Worm (Caenorhabditis elegans) whole organism, late embryonic: ENCODE measurements around the gene C45B11.2.

Experiments
- K09A11.1 ChIP-seq: sonication (generic microtip); optimal IDR thresholded peaks from 2 replicates; lab custom pipeline; 2017; ENCODE audit warnings: antibody characterized with exemption, mild to moderate bottlenecking, missing genetic modification characterization, missing compliant biosample characterization; ENCODE audit not compliant: insufficient read depth
- ceh-22 ChIP-seq: sonication (generic microtip); optimal IDR thresholded peaks from 2 replicates; lab custom pipeline; 2017; ENCODE audit warnings: missing biosample characterization, missing genetic modification characterization
- ceh-34 ChIP-seq: sonication (generic microtip); optimal IDR thresholded peaks from 2 replicates; lab custom pipeline; 2016; ENCODE audit warnings: mild to moderate bottlenecking, missing genetic modification characterization, missing compliant biosample characterization
- ceh-45 ChIP-seq: fragments of 200-800 bp; sonication (Bioruptor generic); IDR thresholded peaks from 2 replicates; pipeline ENCODE4 v1.3.6; 2022; ENCODE audit warnings: missing genetic modification reagents, missing genetic modification characterization, missing compliant biosample characterization
- che-1 ChIP-seq: sonication (generic microtip); optimal IDR thresholded peaks from 2 replicates; lab custom pipeline; 2016; ENCODE audit warnings: mild to moderate bottlenecking, missing genetic modification characterization, missing compliant biosample characterization
- dmd-4 ChIP-seq: sonication (generic microtip); optimal IDR thresholded peaks from 2 replicates; lab custom pipeline; 2016; ENCODE audit warnings: borderline replicate concordance, missing genetic modification characterization, missing compliant biosample characterization
- elt-4 ChIP-seq: sonication (generic microtip); optimal IDR thresholded peaks from 2 replicates; lab custom pipeline; 2016; ENCODE audit warnings: missing genetic modification characterization, missing compliant biosample characterization
- ets-4 ChIP-seq: sonication (generic microtip); optimal IDR thresholded peaks from 2 replicates; lab custom pipeline; 2016; ENCODE audit warnings: missing genetic modification characterization, missing compliant biosample characterization
- fax-1 ChIP-seq: sonication (generic microtip); optimal IDR thresholded peaks from 2 replicates; lab custom pipeline; 2016; ENCODE audit warnings: missing genotype, missing genetic modification characterization, missing compliant biosample characterization
- fkh-10 ChIP-seq: fragments of 150-350 bp; optimal IDR thresholded peaks from 2 replicates; lab custom pipeline; 2014; ENCODE audit warnings: missing biosample characterization, missing genetic modification reagents, missing genetic modification characterization
- fkh-6 ChIP-seq: sonication (generic microtip); optimal IDR thresholded peaks from 2 replicates; lab custom pipeline; 2016; ENCODE audit warnings: missing genetic modification characterization, missing compliant biosample characterization
- hlh-30 ChIP-seq: sonication (generic microtip); optimal IDR thresholded peaks from 2 replicates; lab custom pipeline; 2017; ENCODE audit warnings: antibody characterized with exemption, missing genetic modification characterization, missing compliant biosample characterization; ENCODE audit not compliant: insufficient read depth
- lim-6 ChIP-seq: sonication (generic microtip); optimal IDR thresholded peaks from 2 replicates; lab custom pipeline; 2016; ENCODE audit warnings: missing genetic modification characterization, missing compliant biosample characterization
- madf-2 ChIP-seq: sonication (generic microtip); optimal IDR thresholded peaks from 2 replicates; lab custom pipeline; 2017; ENCODE audit warnings: missing genetic modification characterization, missing compliant biosample characterization
- mec-3 ChIP-seq: sonication (generic microtip); optimal IDR thresholded peaks from 2 replicates; lab custom pipeline; 2016; ENCODE audit warnings: borderline replicate concordance, missing genetic modification characterization, missing compliant biosample characterization
- nfya-1 ChIP-seq: sonication (generic microtip); optimal IDR thresholded peaks from 2 replicates; lab custom pipeline; 2017; ENCODE audit warnings: missing genetic modification characterization, mild to moderate bottlenecking, missing compliant biosample characterization, antibody characterized with exemption, moderate library complexity
- nhr-232 ChIP-seq: sonication (generic microtip); optimal IDR thresholded peaks from 2 replicates; lab custom pipeline; 2016; ENCODE audit warnings: missing genetic modification characterization, missing compliant biosample characterization
- odd-2 ChIP-seq: sonication (generic microtip); optimal IDR thresholded peaks from 2 replicates; lab custom pipeline; 2017; ENCODE audit warnings: antibody characterized with exemption, mild to moderate bottlenecking, missing genetic modification characterization, missing compliant biosample characterization
- pag-3 ChIP-seq: sonication (generic microtip); optimal IDR thresholded peaks from 2 replicates; lab custom pipeline; 2016; ENCODE audit warnings: missing compliant biosample characterization, missing genetic modification characterization, borderline replicate concordance
- pat-9 ChIP-seq: fragments of 200-800 bp; sonication (Bioruptor generic); optimal IDR thresholded peaks from 2 replicates; lab custom pipeline; 2018; ENCODE audit warnings: mild to moderate bottlenecking, missing genetic modification characterization, moderate library complexity, missing compliant biosample characterization
- pha-2 ChIP-seq: sonication (generic microtip); optimal IDR thresholded peaks from 2 replicates; lab custom pipeline; 2017; ENCODE audit warnings: mild to moderate bottlenecking, missing genetic modification characterization, missing compliant biosample characterization
- pha-4 ChIP-seq: fragments of 150-350 bp; optimal IDR thresholded peaks from 2 replicates; lab custom pipeline; 2018; ENCODE audit warnings: missing biosample characterization, missing genetic modification reagents, missing genetic modification characterization
- pros-1 ChIP-seq: fragments of 150-350 bp; optimal IDR thresholded peaks from 2 replicates; lab custom pipeline; 2014; ENCODE audit warnings: missing biosample characterization, missing genetic modification reagents, missing genetic modification characterization
- sox-4 ChIP-seq: sonication (generic microtip); optimal IDR thresholded peaks from 2 replicates; lab custom pipeline; 2017; ENCODE audit warnings: mild to moderate bottlenecking, missing genetic modification characterization, inconsistent platforms, missing compliant biosample characterization
- tbx-7 ChIP-seq: sonication (generic microtip); optimal IDR thresholded peaks from 2 replicates; lab custom pipeline; 2016; ENCODE audit warnings: missing genotype, missing genetic modification characterization, missing compliant biosample characterization
- ttx-3 ChIP-seq: sonication (generic microtip); optimal IDR thresholded peaks from 2 replicates; lab custom pipeline; 2016; ENCODE audit warnings: missing genetic modification reagents, missing genetic modification characterization, missing compliant biosample characterization
- unc-3 ChIP-seq, 2 experiments: fragments of 200-800 bp in 1 of 2; sonication (Bioruptor generic) in 1 of 2; sonication (generic microtip) in 1 of 2; conservative IDR thresholded peaks in 1 of 2; optimal IDR thresholded peaks in 1 of 2; 2 replicates each; pipeline versions ENCODE4 v1.3.6 to Lab custom; 2016 to 2022; ENCODE audit warnings: missing compliant biosample characterization in 2 of 2, missing genetic modification characterization in 2 of 2, missing genetic modification reagents in 1 of 2
- unc-55 ChIP-seq: sonication (generic microtip); optimal IDR thresholded peaks from 2 replicates; lab custom pipeline; 2017; ENCODE audit warnings: missing biosample characterization, missing genetic modification reagents, missing genetic modification characterization
- unc-86 ChIP-seq: sonication (generic microtip); optimal IDR thresholded peaks from 2 replicates; lab custom pipeline; 2016; ENCODE audit warnings: missing genetic modification characterization, missing compliant biosample characterization
- zip-5 ChIP-seq: sonication (generic microtip); optimal IDR thresholded peaks from 2 replicates; lab custom pipeline; 2016; ENCODE audit warnings: missing genetic modification characterization, missing compliant biosample characterization
- ztf-16 ChIP-seq: sonication (generic microtip); optimal IDR thresholded peaks from 2 replicates; lab custom pipeline; 2017; ENCODE audit warnings: missing genetic modification characterization, missing compliant biosample characterization

Gene C45B11.2

ce11 chrV:11041499-11041898, 1.0 kb upstream of the C45B11.2 start, which contains the start of gene C45B11.5:
C45B11.5 (plus strand) TSS chrV:11041799.
- no peak for TF ChIP-seq zip-5 (tag; lab: Kevin White, UChicago)

- TF ChIP-seq ztf-16 (no peak), ceh-22 (no peak), pha-2 (tag; lab: Kevin White, UChicago) (no peak), che-1 (tag; lab: Kevin White, UChicago) (no peak), odd-2 (tag; lab: Kevin White, UChicago) (no peak), ceh-45 (GFP tag; lab: Robert Waterston, UW) (no peak)
These were observed 1.3 kb downstream of the C45B11.2 start, which contains the start of gene C45B11.6 for ce11 chrV:11043767-11044166. C45B11.6 (plus strand) TSS chrV:11044067.

ce11 chrV:11046730-11047129, 4.2 kb downstream of the C45B11.2 start, which contains the start of gene dhs-18:
dhs-18 (minus strand) TSS chrV:11046833.
- TF ChIP-seq ttx-3 (tag; lab: Kevin White, UChicago) (no peak), sox-4 (tag; lab: Kevin White, UChicago) (no peak), lim-6 (tag; lab: Kevin White, UChicago) (no peak), unc-86 (tag; lab: Kevin White, UChicago) (no peak), nfya-1 (no peak), fkh-6 (tag; lab: Kevin White, UChicago) (no peak), pag-3 (no peak), mec-3 (tag; lab: Kevin White, UChicago) (no peak), fkh-10 (GFP tag; lab: Kevin White, UChicago) (no peak), dmd-4 (no peak), ceh-45 (GFP tag; lab: Robert Waterston, UW) (no peak), ceh-34 (tag; lab: Kevin White, UChicago) (no peak), hlh-30 (tag; lab: Kevin White, UChicago) (no peak), madf-2 (tag; lab: Kevin White, UChicago) (no peak), elt-4 (no peak)

ce11 chrV:11048678-11049077, 6.2 kb downstream of the C45B11.2 start, which contains the start of gene srh-74:
srh-74 (minus strand) TSS chrV:11048778.
- TF ChIP-seq fax-1 (no peak), pat-9 (tag; lab: Kevin White, UChicago) (no peak), K09A11.1 (tag; lab: Kevin White, UChicago) (no peak), unc-3 (GFP tag; conservative IDR thresholded peaks at IDR 0.05; lab: Robert Waterston, UW) (no peak), unc-3 (tag; optimal IDR thresholded peaks at IDR 0.05; lab: Kevin White, UChicago) (no peak), sox-4 (tag; lab: Kevin White, UChicago) (no peak), fkh-6 (tag; lab: Kevin White, UChicago) (no peak), dmd-4 (no peak), che-1 (tag; lab: Kevin White, UChicago) (no peak), ttx-3 (tag; lab: Kevin White, UChicago) (no peak), tbx-7 (tag; lab: Kevin White, UChicago) (no peak), hlh-30 (tag; lab: Kevin White, UChicago) (no peak), ets-4 (tag; lab: Kevin White, UChicago) (no peak), pha-4 (tag; lab: Kevin White, UChicago) (no peak), elt-4 (no peak), pag-3 (no peak), pros-1 (tag; lab: Kevin White, UChicago) (no peak), nhr-232 (tag; lab: Kevin White, UChicago) (no peak), unc-55 (GFP tag; lab: Kevin White, UChicago) (no peak)

ce11 chrV:11051921-11052320, 9.4 kb downstream of the C45B11.2 start, which contains the start of gene T04C12.33:
T04C12.33 (plus strand) TSS chrV:11052221.
- no peak for TF ChIP-seq unc-55 (GFP tag; lab: Kevin White, UChicago)
- TF ChIP-seq, all 69 proteins: peak for 0
